Worm (Caenorhabditis elegans) whole organism, midembryonic: Measurements from ENCODE around the gene F33G12.3.

ENCODE experiments used
- klf-2 ChIP-seq: fragments of 200-800 bp; sonication (Bioruptor generic); conservative IDR thresholded peaks from 2 replicates; pipeline ENCODE4 v1.3.6; 2022; ENCODE audit warnings: missing genetic modification reagents, missing genetic modification characterization, missing compliant biosample characterization
- ztf-29 ChIP-seq: fragments of 200-800 bp; sonication (Bioruptor generic); IDR thresholded peaks from 2 replicates; pipeline ENCODE4 v1.3.6; 2022; ENCODE audit warnings: missing genetic modification reagents, missing genetic modification characterization, missing compliant biosample characterization

DNA sequence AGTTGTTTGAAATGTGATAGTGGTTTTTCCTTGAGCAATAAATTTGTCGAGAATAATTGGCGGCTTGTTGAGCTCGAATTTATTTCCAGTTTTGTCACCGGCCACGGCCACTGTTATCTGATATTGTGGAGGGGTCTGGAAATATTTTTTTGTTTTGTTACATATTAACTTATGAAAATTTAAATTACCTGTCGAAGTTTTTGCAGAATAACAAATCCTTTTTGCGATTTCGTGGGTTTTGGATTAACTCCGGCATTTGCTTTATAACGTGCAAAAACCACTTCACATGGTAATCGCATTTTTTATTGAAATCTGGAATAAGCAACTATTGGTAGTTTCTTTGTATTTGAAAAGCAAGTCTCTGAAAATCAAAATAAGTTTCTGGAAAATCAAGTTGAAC lies 2.3 kb upstream of the F33G12.3 start, which contains the start of gene lrr-1:
- TF ChIP-seq ztf-29 (GFP tag; lab: Robert Waterston, UW) = no peak
- TF ChIP-seq klf-2 (GFP tag; lab: Robert Waterston, UW) = no peak
